Worm (Caenorhabditis elegans) whole organism, young adult: ENCODE data around the gene zgpa-1.

ENCODE experiments used
- F52B5.7 ChIP-seq: sonication (generic microtip); optimal IDR thresholded peaks from 2 replicates; lab custom pipeline; 2016; ENCODE audit warnings: mild to moderate bottlenecking, missing genetic modification characterization, missing compliant biosample characterization
- ZK185.1 ChIP-seq: sonication (generic microtip); optimal IDR thresholded peaks from 2 replicates; lab custom pipeline; 2016; ENCODE audit warnings: mild to moderate bottlenecking, missing genetic modification characterization, missing compliant biosample characterization; ENCODE audit not compliant: poor library complexity, severe bottlenecking
- ceh-100 ChIP-seq: fragments of 200-800 bp; sonication (Bioruptor generic); IDR thresholded peaks from 2 replicates; pipeline ENCODE4 v1.3.6; 2022; ENCODE audit warnings: missing genetic modification reagents, missing genetic modification characterization, missing compliant biosample characterization
- dox-1 ChIP-seq: fragments of 200-800 bp; sonication (Bioruptor generic); IDR thresholded peaks from 2 replicates; pipeline ENCODE4 v1.3.6; 2022; ENCODE audit warnings: missing genetic modification reagents, missing genetic modification characterization, missing compliant biosample characterization
- dpl-1 ChIP-seq: fragments of 150-350 bp; optimal IDR thresholded peaks from 2 replicates; lab custom pipeline; 2014; ENCODE audit warnings: missing biosample characterization, missing genetic modification reagents, missing genetic modification characterization
- gei-17 ChIP-seq: fragments of 200-800 bp; sonication (Bioruptor generic); optimal IDR thresholded peaks from 2 replicates; lab custom pipeline; 2018; ENCODE audit warnings: mild to moderate bottlenecking, missing genetic modification characterization, missing compliant biosample characterization
- let-607 ChIP-seq, 2 experiments: fragments of 200-800 bp in 1 of 2; sonication (Bioruptor generic) in 1 of 2; sonication (generic microtip) in 1 of 2; optimal IDR thresholded peaks; 2 replicates each; lab custom pipeline; 2016 to 2018; ENCODE audit warnings: mild to moderate bottlenecking in 2 of 2, missing compliant biosample characterization in 2 of 2, missing genetic modification characterization in 2 of 2, moderate library complexity in 2 of 2, missing genotype in 1 of 2
- lin-54 ChIP-seq: fragments of 200-800 bp; sonication (Bioruptor generic); optimal IDR thresholded peaks from 2 replicates; lab custom pipeline; 2018; ENCODE audit warnings: mild to moderate bottlenecking, missing genetic modification characterization, missing compliant biosample characterization
- madf-3 ChIP-seq: fragments of 200-800 bp; sonication (Bioruptor generic); IDR thresholded peaks from 2 replicates; pipeline ENCODE4 v1.3.6; 2022; ENCODE audit warnings: missing genetic modification reagents, missing genetic modification characterization, missing compliant biosample characterization
- rec-8 ChIP-seq, 2 experiments: sonication (generic microtip); optimal IDR thresholded peaks; 2 replicates each; lab custom pipeline; 2016; ENCODE audit warnings: mild to moderate bottlenecking in 2 of 2, missing genetic modification characterization in 2 of 2, missing genetic modification reagents in 2 of 2, missing genotype in 2 of 2, missing biosample characterization in 1 of 2, missing compliant biosample characterization in 1 of 2, moderate library complexity in 1 of 2
- snpc-3.4 ChIP-seq: sonication (generic microtip); optimal IDR thresholded peaks from 2 replicates; lab custom pipeline; 2017; ENCODE audit warnings: missing genetic modification characterization, mild to moderate bottlenecking, missing compliant biosample characterization, antibody characterized with exemption, moderate library complexity, missing genotype, missing genetic modification reagents
- unc-62 ChIP-seq: fragments of 150-350 bp; optimal IDR thresholded peaks from 2 replicates; lab custom pipeline; 2014; ENCODE audit warnings: missing biosample characterization, missing genetic modification reagents, missing genetic modification characterization

DNA sequence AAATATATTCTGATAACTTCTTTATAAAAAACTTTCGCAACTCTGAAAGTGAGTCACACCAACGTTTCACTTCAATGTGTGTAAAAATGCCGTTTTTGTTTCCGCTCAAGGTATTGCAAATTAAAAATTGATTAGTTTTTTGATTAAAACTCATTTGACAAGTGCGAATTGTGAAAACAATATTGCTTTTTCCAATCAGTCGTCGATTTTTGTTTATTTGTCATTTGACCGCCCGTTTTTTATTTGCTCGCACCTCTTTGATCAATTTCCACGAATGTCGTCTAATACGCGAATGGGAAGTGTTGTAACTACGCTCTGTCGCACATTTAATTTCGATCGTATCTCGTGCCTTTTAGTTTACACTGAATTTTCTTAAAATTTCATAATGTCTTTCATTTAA lies 17.5 kb upstream of the zgpa-1 start, which contains the start of gene mvb-12:
- TF ChIP-seq ZK185.1 (tag; lab: Kevin White, UChicago), result no peak
- no peak for TF ChIP-seq snpc-3.4
- TF ChIP-seq let-607 (tag; optimal IDR thresholded peaks at IDR 0.05; lab: Kevin White, UChicago), result peak in 1 of 2 experiments; percentile 4
- TF ChIP-seq dpl-1 (GFP tag; lab: Kevin White, UChicago), result no peak
- no peak for TF ChIP-seq rec-8 (tag; optimal IDR thresholded peaks at IDR 0.05; lab: Kevin White, UChicago)
- TF ChIP-seq lin-54 (GFP tag; lab: Kevin White, UChicago), result no peak
- TF ChIP-seq unc-62, result no peak
- no peak for TF ChIP-seq ceh-100 (GFP tag; lab: Robert Waterston, UW)
- no peak for TF ChIP-seq gei-17
- TF ChIP-seq F52B5.7, result no peak
- TF ChIP-seq dox-1, result no peak
- no peak for TF ChIP-seq madf-3 (GFP tag; lab: Robert Waterston, UW)
